Fruit fly (Drosophila melanogaster): Measurements from ENCODE around the gene CG3386.

Gene CG3386

dm6 chr3L:711839-712553, 29.7 kb upstream of the CG3386 start, which contains the start of gene CG13896 (continued):
- peak; percentile 44 for TF ChIP-seq sqz (GFP tag; optimal IDR thresholded peaks at IDR 0.05)
- TF ChIP-seq B-H2 (GFP tag; optimal IDR thresholded peaks at IDR 0.05): peak; percentile 75
- peak; percentile 40; the same call in 1 of the 2 replicates for TF ChIP-seq tna (GFP tag; IDR thresholded peaks at IDR 0.05; ENCODE audit: partially characterized antibody)
- peak; percentile 59 for TF ChIP-seq CG31224 (GFP tag; IDR thresholded peaks at IDR 0.05)
- peak; percentile 65 for TF ChIP-seq sd (tag; optimal IDR thresholded peaks at IDR 0.05)
- peak; percentile 95 for TF ChIP-seq bab2 (GFP tag; optimal IDR thresholded peaks at IDR 0.05)
- no peak for TF ChIP-seq Dip2 (GFP tag; IDR thresholded peaks at IDR 0.05)
- peak; percentile 91 for TF ChIP-seq Dll (GFP tag; IDR thresholded peaks at IDR 0.05; ENCODE audit: partially characterized antibody)
- TF ChIP-seq BEAF-32 (GFP tag; optimal IDR thresholded peaks at IDR 0.05): peak; percentile 78
- TF ChIP-seq CG4617 (GFP tag; optimal IDR thresholded peaks at IDR 0.05; ENCODE audit: borderline replicate concordance): peak; percentile 79
- peak; percentile 34 for TF ChIP-seq Hand (GFP tag; optimal IDR thresholded peaks at IDR 0.05)
- TF ChIP-seq inv (GFP tag; IDR thresholded peaks at IDR 0.05; ENCODE audit: partially characterized antibody): no peak
- peak; percentile 42 for TF ChIP-seq nau (GFP tag; optimal IDR thresholded peaks at IDR 0.05)
- peak; percentile 77 for TF ChIP-seq Abd-B (GFP tag; optimal IDR thresholded peaks at IDR 0.05)
- TF ChIP-seq CG10565 (GFP tag; optimal IDR thresholded peaks at IDR 0.05): peak; percentile 61
- no peak for TF ChIP-seq br (optimal IDR thresholded peaks at IDR 0.05)
- TF ChIP-seq CG9797 (GFP tag; optimal IDR thresholded peaks at IDR 0.05): peak; percentile 21
- peak; percentile 82 for TF ChIP-seq PHDP (tag; optimal IDR thresholded peaks at IDR 0.05)
- peak; percentile 83 for TF ChIP-seq E2f1 (GFP tag; IDR thresholded peaks at IDR 0.05)
- TF ChIP-seq HLHmδ (GFP tag; optimal IDR thresholded peaks at IDR 0.05): peak; percentile 78
- no peak for TF ChIP-seq pan (optimal IDR thresholded peaks at IDR 0.05)
- TF ChIP-seq pan (GFP tag; optimal IDR thresholded peaks at IDR 0.05 in 1 of 2, IDR thresholded peaks at IDR 0.05 in 1 of 2): peak in 1 of 2 experiments; percentile 86
- TF ChIP-seq ATbp (GFP tag; optimal IDR thresholded peaks at IDR 0.05): peak; percentile 65
- TF ChIP-seq E2f2 (GFP tag; IDR thresholded peaks at IDR 0.05): peak; percentile 65
- peak; percentile 87; the same call in 2 of the 3 replicates for TF ChIP-seq CG6175 (GFP tag; IDR thresholded peaks at IDR 0.05)
- TF ChIP-seq CG4282 (GFP tag; optimal IDR thresholded peaks at IDR 0.05): peak; percentile 83
- TF ChIP-seq Usf (GFP tag; optimal IDR thresholded peaks at IDR 0.05): peak; percentile 69
- TF ChIP-seq bbx (GFP tag; IDR thresholded peaks at IDR 0.05; ENCODE audit: partially characterized antibody): peak; percentile 70
- peak; percentile 60 for TF ChIP-seq Bteb2 (GFP tag; optimal IDR thresholded peaks at IDR 0.05)
- TF ChIP-seq CG3163 (GFP tag; optimal IDR thresholded peaks at IDR 0.05): peak; percentile 80
- peak; percentile 99 for TF ChIP-seq Med (GFP tag)
- TF ChIP-seq disco-r (GFP tag; optimal IDR thresholded peaks at IDR 0.05): peak; percentile 50
- TF ChIP-seq yki (optimal IDR thresholded peaks at IDR 0.05): no peak
- TF ChIP-seq CTCF (GFP tag; optimal IDR thresholded peaks at IDR 0.05): peak; percentile 100
- TF ChIP-seq pzg (GFP tag; optimal IDR thresholded peaks at IDR 0.05): peak; percentile 49
- no peak for TF ChIP-seq CG1832 (GFP tag; optimal IDR thresholded peaks at IDR 0.05)
- TF ChIP-seq CG12942 (GFP tag; optimal IDR thresholded peaks at IDR 0.05): peak; percentile 80
- TF ChIP-seq Gug (GFP tag; IDR thresholded peaks at IDR 0.05): peak; percentile 91
- peak; percentile 79 for TF ChIP-seq tup (GFP tag; optimal IDR thresholded peaks at IDR 0.05)
- TF ChIP-seq CG12155 (GFP tag; optimal IDR thresholded peaks at IDR 0.05): peak; percentile 89
- peak; percentile 76 for TF ChIP-seq zfh2 (GFP tag; optimal IDR thresholded peaks at IDR 0.05)
- TF ChIP-seq crol (GFP tag; IDR thresholded peaks at IDR 0.05): peak; percentile 43
- TF ChIP-seq CG7928 (GFP tag; optimal IDR thresholded peaks at IDR 0.05): peak; percentile 53
- TF ChIP-seq trem (tag; optimal IDR thresholded peaks at IDR 0.05): peak; percentile 72
- TF ChIP-seq CG3726 (GFP tag; IDR thresholded peaks at IDR 0.05): peak; percentile 54; the same call in 2 of the 3 replicates
- TF ChIP-seq pfk (GFP tag; optimal IDR thresholded peaks at IDR 0.05): peak; percentile 41
- TF ChIP-seq bowl (GFP tag; IDR thresholded peaks at IDR 0.05): no peak
- peak; percentile 63 for TF ChIP-seq Nf-YC (tag; optimal IDR thresholded peaks at IDR 0.05)
- TF ChIP-seq CG15696 (tag; optimal IDR thresholded peaks at IDR 0.05): peak; percentile 86
- peak; percentile 94 for TF ChIP-seq Hsf (GFP tag; optimal IDR thresholded peaks at IDR 0.05)
